Worm (Caenorhabditis elegans): ENCODE results near the gene T20D4.15.

T20D4.15 gene

ce11 chrV:3346434-3347019, 48.0 kb downstream of the T20D4.15 start, which contains the start of gene fbxa-65:
TSS of gene fbxa-65 (minus strand) at chrV:3346484.
- TF ChIP-seq unc-55 (GFP tag; optimal IDR thresholded peaks at IDR 0.05) (no peak), blmp-1 (tag; optimal IDR thresholded peaks at IDR 0.05; ENCODE audit: insufficient read depth) (no peak), lsy-2 (tag; optimal IDR thresholded peaks at IDR 0.05) (peak in 1 of 2 experiments; percentile 19), sma-9 (GFP tag; optimal IDR thresholded peaks at IDR 0.05) (peak; percentile 7), sma-9 (tag; optimal IDR thresholded peaks at IDR 0.05) (no peak), nhr-77 (tag; optimal IDR thresholded peaks at IDR 0.05) (no peak), mbf-1 (tag; optimal IDR thresholded peaks at IDR 0.05) (no peak), C34F6.9 (tag; optimal IDR thresholded peaks at IDR 0.05) (peak; percentile 22), ama-1 (optimal IDR thresholded peaks at IDR 0.05) (no peak), gmeb-1 (tag; optimal IDR thresholded peaks at IDR 0.05) (no peak), nhr-6 (tag; optimal IDR thresholded peaks at IDR 0.05) (no peak), aly-2 (tag; optimal IDR thresholded peaks at IDR 0.05) (no peak), R02D3.7 (tag; optimal IDR thresholded peaks at IDR 0.05) (no peak)

ce11 chrV:3344001-3344400, 50.5 kb downstream of the T20D4.15 start:
- peak; percentile 80 for TF ChIP-seq F13H6.1 (tag; optimal IDR thresholded peaks at IDR 0.05)
- peak; percentile 91 for TF ChIP-seq sma-9 (GFP tag; optimal IDR thresholded peaks at IDR 0.05)
- TF ChIP-seq sma-9 (tag; optimal IDR thresholded peaks at IDR 0.05) = no peak
- TF ChIP-seq fos-1 (tag; optimal IDR thresholded peaks at IDR 0.05) = no peak
- no peak for TF ChIP-seq lin-11 (tag; optimal IDR thresholded peaks at IDR 0.05)
- TF ChIP-seq nhr-25 (tag; optimal IDR thresholded peaks at IDR 0.05) = no peak

All from whole organism, L2 larva.